Fruit fly (Drosophila melanogaster): ENCODE results near the gene aop.

aop gene

DNA sequence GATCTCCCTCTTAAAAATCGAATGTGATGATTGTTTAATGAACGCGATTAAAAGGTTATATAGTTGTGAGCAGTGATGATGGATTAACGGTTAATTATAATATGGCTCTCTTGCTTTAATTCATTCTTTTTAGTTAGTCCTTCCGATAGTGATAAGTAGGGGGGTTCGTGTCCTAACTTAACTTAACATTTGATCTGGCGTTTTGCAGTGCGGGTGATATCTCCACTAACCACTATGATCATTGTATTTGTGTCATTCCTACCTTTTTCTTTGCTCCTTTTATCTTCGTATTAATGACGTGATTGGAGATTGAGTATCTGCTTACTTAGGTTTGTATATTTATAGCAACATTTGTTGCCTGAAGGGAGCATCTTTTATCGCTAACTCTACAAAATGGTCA is 16.8 kb upstream of the aop start:
- TF ChIP-seq tai (GFP tag; optimal IDR thresholded peaks at IDR 0.05), result no peak
- no peak for TF ChIP-seq CrebA (GFP tag; optimal IDR thresholded peaks at IDR 0.05; ENCODE audit: borderline replicate concordance)
- no peak for TF ChIP-seq sv (GFP tag; optimal IDR thresholded peaks at IDR 0.05)
- TF ChIP-seq Dif (GFP tag; optimal IDR thresholded peaks at IDR 0.05; ENCODE audit: partially characterized antibody), result no peak
- no peak for TF ChIP-seq Hr78 (GFP tag; optimal IDR thresholded peaks at IDR 0.05)
- no peak for TF ChIP-seq foxo (GFP tag; optimal IDR thresholded peaks at IDR 0.05)
- TF ChIP-seq dmrt93B (GFP tag; optimal IDR thresholded peaks at IDR 0.05), result no peak
- no peak for TF ChIP-seq OdsH (GFP tag; optimal IDR thresholded peaks at IDR 0.05)
- TF ChIP-seq psq (GFP tag; optimal IDR thresholded peaks at IDR 0.05), result no peak
- TF ChIP-seq jim (GFP tag; optimal IDR thresholded peaks at IDR 0.05), result no peak
- TF ChIP-seq Rel (GFP tag; optimal IDR thresholded peaks at IDR 0.05), result no peak
- TF ChIP-seq Rel (tag; optimal IDR thresholded peaks at IDR 0.05), result no peak
- no peak for TF ChIP-seq CG32264 (GFP tag; optimal IDR thresholded peaks at IDR 0.05)
- no peak for TF ChIP-seq woc (GFP tag; optimal IDR thresholded peaks at IDR 0.05)
- TF ChIP-seq GATAd (GFP tag; optimal IDR thresholded peaks at IDR 0.05), result no peak
- no peak for TF ChIP-seq Abd-B (GFP tag; optimal IDR thresholded peaks at IDR 0.05)

- TF ChIP-seq dl (GFP tag; optimal IDR thresholded peaks at IDR 0.05; ENCODE audit: insufficient read depth in 1 of 2, partially characterized antibody in 2 of 2), result no peak
- peak; percentile 4 for TF ChIP-seq sage (GFP tag; optimal IDR thresholded peaks at IDR 0.05)
- no peak for TF ChIP-seq CG32264 (GFP tag; optimal IDR thresholded peaks at IDR 0.05)
- no peak for TF ChIP-seq Dfd (GFP tag; optimal IDR thresholded peaks at IDR 0.05)
- peak; percentile 32 for TF ChIP-seq Vsx2 (GFP tag; optimal IDR thresholded peaks at IDR 0.05; ENCODE audit: partially characterized antibody)
- TF ChIP-seq Rel (GFP tag; optimal IDR thresholded peaks at IDR 0.05), result no peak
- peak; percentile 30 for TF ChIP-seq Rel (tag; optimal IDR thresholded peaks at IDR 0.05)
- peak; percentile 2 for TF ChIP-seq h (GFP tag; optimal IDR thresholded peaks at IDR 0.05)
- TF ChIP-seq Abd-B (GFP tag; optimal IDR thresholded peaks at IDR 0.05), result no peak
- peak; percentile 67 for TF ChIP-seq Dif (GFP tag; optimal IDR thresholded peaks at IDR 0.05; ENCODE audit: partially characterized antibody)
- TF ChIP-seq dmrt93B (GFP tag; optimal IDR thresholded peaks at IDR 0.05), result no peak
- no peak for TF ChIP-seq psq (GFP tag; optimal IDR thresholded peaks at IDR 0.05)
These were observed 15.8 kb upstream of the aop start for dm6 chr2L:2194305-2194828.

DNA sequence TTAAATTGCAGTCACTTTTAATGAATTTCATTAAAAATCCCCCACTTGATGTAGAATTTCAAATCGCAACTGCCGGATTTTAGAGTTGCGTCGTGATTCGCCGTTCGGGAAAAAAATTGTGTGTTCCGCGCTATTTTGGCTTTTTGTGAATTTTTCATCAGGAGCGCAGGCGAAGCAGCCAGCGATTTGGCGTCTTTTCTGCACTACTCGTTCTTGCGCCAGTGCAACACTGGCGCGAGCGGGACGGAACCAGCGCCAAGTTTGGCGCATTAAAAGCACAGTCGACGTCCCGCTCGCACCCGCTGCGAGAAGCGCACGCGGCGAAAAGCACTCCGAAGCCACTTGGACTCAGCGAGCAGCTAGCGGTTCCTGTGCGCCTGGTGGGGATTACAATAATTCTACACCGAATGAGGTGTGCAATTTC is 14.8 kb upstream of the aop start:
- TF ChIP-seq HLH106 (tag; optimal IDR thresholded peaks at IDR 0.05) (peak; percentile 55), Abd-B (GFP tag; optimal IDR thresholded peaks at IDR 0.05) (no peak), brk (GFP tag; optimal IDR thresholded peaks at IDR 0.05) (no peak), dsf (GFP tag; optimal IDR thresholded peaks at IDR 0.05; ENCODE audit: borderline replicate concordance) (no peak), Hr83 (GFP tag; optimal IDR thresholded peaks at IDR 0.05; ENCODE audit: poor library complexity, severe bottlenecking) (peak; percentile 55), Dfd (GFP tag; optimal IDR thresholded peaks at IDR 0.05) (no peak), pan (optimal IDR thresholded peaks at IDR 0.05) (no peak), dmrt93B (GFP tag; optimal IDR thresholded peaks at IDR 0.05) (peak; percentile 18), Rel (GFP tag; optimal IDR thresholded peaks at IDR 0.05) (no peak), Rel (tag; optimal IDR thresholded peaks at IDR 0.05) (peak; percentile 95), sv (GFP tag; optimal IDR thresholded peaks at IDR 0.05) (no peak), GATAd (GFP tag; optimal IDR thresholded peaks at IDR 0.05) (no peak), br (GFP tag; optimal IDR thresholded peaks at IDR 0.05) (peak; percentile 9), Hnf4 (GFP tag; optimal IDR thresholded peaks at IDR 0.05) (no peak), jim (GFP tag; optimal IDR thresholded peaks at IDR 0.05) (no peak), lola (GFP tag; optimal IDR thresholded peaks at IDR 0.05) (no peak), psq (GFP tag; optimal IDR thresholded peaks at IDR 0.05) (peak; percentile 13), woc (GFP tag; optimal IDR thresholded peaks at IDR 0.05) (no peak), h (GFP tag; optimal IDR thresholded peaks at IDR 0.05) (peak; percentile 83), fru (GFP tag; optimal IDR thresholded peaks at IDR 0.05) (peak; percentile 23), CG9705 (GFP tag; optimal IDR thresholded peaks at IDR 0.05) (peak; percentile 32), Myc (optimal IDR thresholded peaks at IDR 0.05) (peak; percentile 44), CrebA (GFP tag; optimal IDR thresholded peaks at IDR 0.05; ENCODE audit: borderline replicate concordance) (peak; percentile 76), ey (GFP tag; optimal IDR thresholded peaks at IDR 0.05) (no peak), N (GFP tag; optimal IDR thresholded peaks at IDR 0.05) (no peak), rgr (GFP tag; optimal IDR thresholded peaks at IDR 0.05) (peak; percentile 44), usp (GFP tag; optimal IDR thresholded peaks at IDR 0.05) (no peak), OdsH (GFP tag; optimal IDR thresholded peaks at IDR 0.05) (peak; percentile 46), Jra (GFP tag; optimal IDR thresholded peaks at IDR 0.05) (no peak), sage (GFP tag; optimal IDR thresholded peaks at IDR 0.05) (no peak), CG32264 (GFP tag; optimal IDR thresholded peaks at IDR 0.05) (no peak), Sp1 (GFP tag; optimal IDR thresholded peaks at IDR 0.05) (peak; percentile 51), tai (GFP tag; optimal IDR thresholded peaks at IDR 0.05) (no peak), Vsx2 (GFP tag; optimal IDR thresholded peaks at IDR 0.05; ENCODE audit: partially characterized antibody) (peak; percentile 94), Dif (GFP tag; optimal IDR thresholded peaks at IDR 0.05; ENCODE audit: partially characterized antibody) (peak; percentile 90), foxo (GFP tag; optimal IDR thresholded peaks at IDR 0.05) (peak; percentile 1 to 13), dl (GFP tag; optimal IDR thresholded peaks at IDR 0.05; ENCODE audit: insufficient read depth in 1 of 2, partially characterized antibody in 2 of 2) (peak; percentile 40 to 86), Hr78 (GFP tag; optimal IDR thresholded peaks at IDR 0.05) (no peak)
